Worm (Caenorhabditis elegans) whole organism, L3 larva: Measurements from ENCODE around the gene Y47D3A.34.

ENCODE experiments used
- ama-1 ChIP-seq: fragments of 150-350 bp; optimal IDR thresholded peaks from 2 replicates; lab custom pipeline; 2018
- snpc-4 ChIP-seq: fragments of 150-350 bp; optimal IDR thresholded peaks from 2 replicates; lab custom pipeline; 2014; ENCODE audit warnings: missing biosample characterization, missing genetic modification characterization
- unc-39 ChIP-seq: sonication (generic microtip); optimal IDR thresholded peaks from 4 replicates; lab custom pipeline; 2017; ENCODE audit warnings: missing biosample characterization, missing genetic modification characterization
- unc-62 ChIP-seq: fragments of 150-350 bp; sonication (generic microtip); optimal IDR thresholded peaks from 4 replicates; lab custom pipeline; 2014; ENCODE audit warnings: missing biosample characterization, missing genetic modification reagents, missing genetic modification characterization
- ztf-11 ChIP-seq: fragments of 150-350 bp; optimal IDR thresholded peaks from 2 replicates; lab custom pipeline; 2014; ENCODE audit warnings: missing biosample characterization, missing genetic modification characterization

ce11 chrIII:11268532-11268931 is 33.9 kb upstream of the Y47D3A.34 start:
- TF ChIP-seq unc-39 (tag; lab: Kevin White, UChicago) (no peak), unc-62 (GFP tag; lab: Kevin White, UChicago) (no peak), ama-1 (lab: Kevin White, UChicago) (no peak), ztf-11 (no peak), snpc-4 (tag; lab: Kevin White, UChicago) (no peak)
